Fruit fly (Drosophila melanogaster) whole organism, embryonic: ENCODE results near the gene MED14.

Experiments
- Antp ChIP-seq: fragments of 200-800 bp; sonication (Bioruptor generic); optimal IDR thresholded peaks from 3 replicates; lab custom pipeline; 2016; ENCODE audit warnings: missing biosample characterization, missing genetic modification characterization
- B-H2 ChIP-seq: fragments of 200-800 bp; sonication (Bioruptor generic); optimal IDR thresholded peaks from 2 replicates; lab custom pipeline; 2018; ENCODE audit warnings: missing biosample characterization, mild to moderate bottlenecking, missing genetic modification characterization
- CG10147 ChIP-seq: fragments of 200-800 bp; sonication (Bioruptor generic); optimal IDR thresholded peaks from 2 replicates; lab custom pipeline; 2019; ENCODE audit warnings: missing biosample characterization, mild to moderate bottlenecking, missing genetic modification characterization, moderate library complexity
- CG10209 ChIP-seq: fragments of 200-800 bp; sonication (Bioruptor generic); optimal IDR thresholded peaks from 3 replicates; lab custom pipeline; 2017; ENCODE audit warnings: missing biosample characterization, mild to moderate bottlenecking, missing genetic modification characterization, missing genetic modification reagents
- CG10462 ChIP-seq: fragments of 200-800 bp; sonication (Bioruptor generic); optimal IDR thresholded peaks from 2 replicates; lab custom pipeline; 2016; ENCODE audit warnings: missing biosample characterization, missing genetic modification characterization
- CG11093 ChIP-seq: fragments of 200-800 bp; sonication (Bioruptor generic); IDR thresholded peaks from 3 replicates; pipeline ENCODE4 v1.3.6; 2022; ENCODE audit warnings: missing biosample characterization, missing genetic modification characterization
- CG12219 ChIP-seq: fragments of 200-800 bp; sonication (Bioruptor generic); optimal IDR thresholded peaks from 3 replicates; lab custom pipeline; 2018; ENCODE audit warnings: missing biosample characterization, mild to moderate bottlenecking, missing genetic modification characterization
- CG13287 ChIP-seq: fragments of 200-800 bp; sonication (Bioruptor generic); IDR thresholded peaks from 2 replicates; pipeline ENCODE4 v1.3.6; 2022; ENCODE audit warnings: missing biosample characterization, missing genetic modification characterization; ENCODE audit not compliant: partially characterized antibody
- CG13624 ChIP-seq: fragments of 200-800 bp; sonication (Bioruptor generic); optimal IDR thresholded peaks from 2 replicates; lab custom pipeline; 2016; ENCODE audit warnings: missing biosample characterization, missing genetic modification characterization
- CG13894 ChIP-seq: fragments of 200-800 bp; sonication (Bioruptor generic); optimal IDR thresholded peaks from 3 replicates; lab custom pipeline; 2018; ENCODE audit warnings: missing biosample characterization, mild to moderate bottlenecking, missing genetic modification characterization, moderate library complexity
- CG14710 ChIP-seq: fragments of 200-800 bp; sonication (Bioruptor generic); optimal IDR thresholded peaks from 3 replicates; lab custom pipeline; 2019; ENCODE audit warnings: missing biosample characterization, mild to moderate bottlenecking, missing genetic modification characterization, moderate library complexity
- CG16815 ChIP-seq: fragments of 200-800 bp; sonication (Bioruptor generic); optimal IDR thresholded peaks from 3 replicates; lab custom pipeline; 2017; ENCODE audit warnings: missing biosample characterization, mild to moderate bottlenecking, missing genetic modification characterization
- CG2199 ChIP-seq: fragments of 200-800 bp; sonication (Bioruptor generic); IDR thresholded peaks from 3 replicates; pipeline ENCODE4 v1.3.6; 2022; ENCODE audit warnings: missing biosample characterization, missing genetic modification characterization
- CG2712 ChIP-seq: fragments of 200-800 bp; optimal IDR thresholded peaks from 3 replicates; lab custom pipeline; 2019; ENCODE audit warnings: missing biosample characterization, mild to moderate bottlenecking, missing genetic modification characterization, moderate library complexity
- CG2889 ChIP-seq: fragments of 200-800 bp; sonication (Bioruptor generic); IDR thresholded peaks from 3 replicates; pipeline ENCODE4 v1.3.6; 2022; ENCODE audit warnings: missing biosample characterization, missing genetic modification characterization
- CG31388 ChIP-seq: fragments of 200-800 bp; sonication (Bioruptor generic); optimal IDR thresholded peaks from 2 replicates; lab custom pipeline; 2016; ENCODE audit warnings: missing biosample characterization, missing genetic modification characterization
- CG6254 ChIP-seq: fragments of 200-800 bp; sonication (Bioruptor generic); optimal IDR thresholded peaks from 3 replicates; lab custom pipeline; 2017; ENCODE audit warnings: mild to moderate bottlenecking, missing biosample characterization, missing genetic modification reagents, missing genetic modification characterization
- CTCF ChIP-seq: fragments of 200-800 bp; sonication (Bioruptor generic); optimal IDR thresholded peaks from 2 replicates; lab custom pipeline; 2017; ENCODE audit warnings: missing biosample characterization, mild to moderate bottlenecking, missing genetic modification characterization, moderate library complexity
- Camta ChIP-seq: fragments of 200-800 bp; sonication (Bioruptor generic); optimal IDR thresholded peaks from 2 replicates; lab custom pipeline; 2016; ENCODE audit warnings: missing biosample characterization, missing genetic modification characterization
- Doc2 ChIP-seq: fragments of 200-800 bp; sonication (Bioruptor generic); IDR thresholded peaks from 2 replicates; pipeline ENCODE4 v1.3.6; 2022; ENCODE audit warnings: missing biosample characterization, missing genetic modification characterization
- Dref ChIP-seq: fragments of 200-800 bp; sonication (Bioruptor generic); IDR thresholded peaks from 2 replicates; pipeline ENCODE4 v1.3.6; 2022; ENCODE audit warnings: missing biosample characterization, missing genetic modification characterization
- E2f2 ChIP-seq: fragments of 200-800 bp; sonication (Bioruptor generic); IDR thresholded peaks from 2 replicates; pipeline ENCODE4 v1.3.6; 2022; ENCODE audit warnings: missing biosample characterization, missing genetic modification characterization
- HLH54F ChIP-seq: fragments of 200-800 bp; sonication (Bioruptor generic); optimal IDR thresholded peaks from 3 replicates; lab custom pipeline; 2016; ENCODE audit warnings: missing biosample characterization, missing genetic modification characterization
- HLHmδ ChIP-seq: fragments of 200-800 bp; sonication (Bioruptor generic); optimal IDR thresholded peaks from 2 replicates; lab custom pipeline; 2018; ENCODE audit warnings: missing biosample characterization, mild to moderate bottlenecking, missing genetic modification characterization, moderate library complexity
- MESR4 ChIP-seq: fragments of 200-800 bp; sonication (Bioruptor generic); optimal IDR thresholded peaks from 2 replicates; lab custom pipeline; 2018; ENCODE audit warnings: missing biosample characterization, mild to moderate bottlenecking, missing genetic modification characterization, moderate library complexity
- Mad ChIP-seq: fragments of 200-800 bp; sonication (Bioruptor generic); optimal IDR thresholded peaks from 2 replicates; lab custom pipeline; 2016; ENCODE audit warnings: missing biosample characterization, missing genetic modification characterization
- Myb ChIP-seq: fragments of 200-800 bp; sonication (Bioruptor generic); optimal IDR thresholded peaks from 2 replicates; lab custom pipeline; 2016; ENCODE audit warnings: missing biosample characterization, missing genetic modification characterization
- Scr ChIP-seq: fragments of 200-800 bp; sonication (Bioruptor generic); IDR thresholded peaks from 2 replicates; pipeline ENCODE4 v1.3.6; 2022; ENCODE audit warnings: missing biosample characterization, missing genetic modification characterization; ENCODE audit not compliant: partially characterized antibody
- Six4 ChIP-seq: fragments of 200-800 bp; sonication (Bioruptor generic); optimal IDR thresholded peaks from 2 replicates; lab custom pipeline; 2016; ENCODE audit warnings: missing biosample characterization, missing genetic modification characterization
- Sry-δ ChIP-seq: fragments of 200-800 bp; sonication (Bioruptor generic); optimal IDR thresholded peaks from 2 replicates; lab custom pipeline; 2016; ENCODE audit warnings: missing biosample characterization, missing genetic modification characterization
- abd-A ChIP-seq: fragments of 200-800 bp; sonication (Bioruptor generic); optimal IDR thresholded peaks from 3 replicates; lab custom pipeline; 2019; ENCODE audit warnings: missing biosample characterization, mild to moderate bottlenecking, missing genetic modification characterization, moderate library complexity
- aop ChIP-seq: fragments of 200-800 bp; sonication (Bioruptor generic); IDR thresholded peaks from 2 replicates; pipeline ENCODE4 v1.3.6; 2022; ENCODE audit warnings: missing biosample characterization, missing genetic modification characterization
- ato ChIP-seq: fragments of 200-800 bp; sonication (Bioruptor generic); IDR thresholded peaks from 2 replicates; pipeline ENCODE4 v1.3.6; 2022; ENCODE audit warnings: missing biosample characterization, missing genetic modification characterization; ENCODE audit not compliant: partially characterized antibody
- az2 ChIP-seq: fragments of 200-800 bp; sonication (Bioruptor generic); optimal IDR thresholded peaks from 3 replicates; lab custom pipeline; 2016; ENCODE audit warnings: missing biosample characterization, missing genetic modification characterization
- chn ChIP-seq: fragments of 200-800 bp; sonication (Bioruptor generic); optimal IDR thresholded peaks from 2 replicates; lab custom pipeline; 2016; ENCODE audit warnings: missing biosample characterization, missing genetic modification characterization
- gfzf ChIP-seq: fragments of 200-800 bp; sonication (Bioruptor generic); optimal IDR thresholded peaks from 2 replicates; lab custom pipeline; 2016; ENCODE audit warnings: missing biosample characterization, mild to moderate bottlenecking, missing genetic modification characterization, moderate library complexity
- grn ChIP-seq: fragments of 200-800 bp; sonication (Bioruptor generic); optimal IDR thresholded peaks from 3 replicates; lab custom pipeline; 2017; ENCODE audit warnings: missing biosample characterization, missing genetic modification characterization
- hbn ChIP-seq: fragments of 200-800 bp; sonication (Bioruptor generic); IDR thresholded peaks from 2 replicates; pipeline ENCODE4 v1.3.6; 2022; ENCODE audit warnings: missing biosample characterization, missing genetic modification characterization; ENCODE audit not compliant: partially characterized antibody
- hkb ChIP-seq, 2 experiments: fragments of 200-800 bp in 1 of 2; fragments of >200 bp in 1 of 2; sonication (Bioruptor generic) in 1 of 2; IDR thresholded peaks in 1 of 2; optimal IDR thresholded peaks in 1 of 2; 2 replicates each; pipeline versions ENCODE4 v1.3.6 to Lab custom; 2017 to 2022; ENCODE audit warnings: missing biosample characterization in 1 of 2, missing genetic modification characterization in 1 of 2
- mld ChIP-seq: fragments of 200-800 bp; sonication (Bioruptor generic); IDR thresholded peaks from 3 replicates; pipeline ENCODE4 v1.3.6; 2022; ENCODE audit warnings: missing biosample characterization, missing genetic modification characterization; ENCODE audit not compliant: partially characterized antibody
- pho ChIP-seq: fragments of 200-800 bp; sonication (Bioruptor generic); optimal IDR thresholded peaks from 2 replicates; lab custom pipeline; 2016; ENCODE audit warnings: missing biosample characterization, missing genetic modification characterization
- phol ChIP-seq: fragments of 200-800 bp; sonication (Bioruptor generic); optimal IDR thresholded peaks from 3 replicates; lab custom pipeline; 2018; ENCODE audit warnings: missing biosample characterization, mild to moderate bottlenecking, missing genetic modification characterization, moderate library complexity
- pita ChIP-seq: fragments of 200-800 bp; sonication (Bioruptor generic); optimal IDR thresholded peaks from 2 replicates; lab custom pipeline; 2017; ENCODE audit warnings: missing biosample characterization, mild to moderate bottlenecking, missing genetic modification characterization
- row ChIP-seq: fragments of 200-800 bp; sonication (Bioruptor generic); IDR thresholded peaks from 3 replicates; pipeline ENCODE4 v1.3.6; 2022; ENCODE audit warnings: missing biosample characterization, missing genetic modification characterization
- sens ChIP-seq: fragments of 200-800 bp; sonication (Bioruptor generic); peaks from one replicate; lab custom pipeline; 2016; ENCODE audit warnings: missing biosample characterization, missing genetic modification characterization
- seq ChIP-seq: fragments of 200-800 bp; sonication (Bioruptor generic); IDR thresholded peaks from 2 replicates; pipeline ENCODE4 v1.3.6; 2022; ENCODE audit warnings: missing biosample characterization, missing genetic modification characterization
- slbo ChIP-seq: fragments of 200-800 bp; sonication (Bioruptor generic); IDR thresholded peaks from 2 replicates; pipeline ENCODE4 v1.3.6; 2022; ENCODE audit warnings: missing biosample characterization, missing genetic modification characterization
- sr ChIP-seq: fragments of 200-800 bp; sonication (Bioruptor generic); IDR thresholded peaks from 3 replicates; pipeline ENCODE4 v1.3.6; 2022; ENCODE audit warnings: missing biosample characterization, missing genetic modification characterization
- tup ChIP-seq: fragments of 200-800 bp; sonication (Bioruptor generic); optimal IDR thresholded peaks from 2 replicates; lab custom pipeline; 2016; ENCODE audit warnings: missing biosample characterization, mild to moderate bottlenecking, missing genetic modification characterization, moderate library complexity
- unc-4 ChIP-seq: fragments of 200-800 bp; sonication (Bioruptor generic); IDR thresholded peaks from 2 replicates; pipeline ENCODE4 v1.3.6; 2022; ENCODE audit warnings: missing biosample characterization, missing genetic modification characterization; ENCODE audit not compliant: partially characterized antibody

Gene MED14

dm6 chr3L:604701-605100 is 11.7 kb downstream of the MED14 start (continued):
- no peak for TF ChIP-seq pho (GFP tag; lab: Kevin White, UChicago)
- TF ChIP-seq CG31388 (GFP tag; lab: Kevin White, UChicago), result no peak
- TF ChIP-seq aop (GFP tag; lab: Robert Waterston, UW), result no peak
- TF ChIP-seq Mad (GFP tag; lab: Kevin White, UChicago), result no peak
- no peak for TF ChIP-seq hkb (optimal IDR thresholded peaks at IDR 0.05; lab: Kevin White, UChicago)
- TF ChIP-seq hkb (GFP tag; IDR thresholded peaks at IDR 0.05; lab: Robert Waterston, UW), result no peak
- TF ChIP-seq grn (GFP tag; lab: Kevin White, UChicago), result no peak
- no peak for TF ChIP-seq MESR4 (GFP tag; lab: Kevin White, UChicago)
- peak; percentile 25 for TF ChIP-seq CG14710
- peak; percentile 10 for TF ChIP-seq phol
- TF ChIP-seq B-H2, result no peak
- TF ChIP-seq E2f2, result peak; percentile 90
- peak; percentile 10 for TF ChIP-seq CG2712 (tag; lab: Kevin White, UChicago)
- TF ChIP-seq CTCF (GFP tag; lab: Kevin White, UChicago), result peak; percentile 80
- TF ChIP-seq Camta (GFP tag; lab: Kevin White, UChicago), result no peak
- TF ChIP-seq HLH54F (GFP tag; lab: Kevin White, UChicago), result no peak
- TF ChIP-seq Dref (GFP tag; lab: Robert Waterston, UW), result peak; percentile 59
- TF ChIP-seq unc-4, result peak; percentile 68
- peak; percentile 65 for TF ChIP-seq pita (GFP tag; lab: Kevin White, UChicago)
- no peak for TF ChIP-seq CG10209
- TF ChIP-seq CG10462 (GFP tag; lab: Kevin White, UChicago), result no peak
- TF ChIP-seq gfzf (GFP tag; lab: Kevin White, UChicago), result peak; percentile 49
- no peak for TF ChIP-seq CG6254 (GFP tag; lab: Kevin White, UChicago)
- TF ChIP-seq Scr, result peak; percentile 58
- TF ChIP-seq seq (GFP tag; lab: Robert Waterston, UW), result no peak
- no peak for TF ChIP-seq az2 (GFP tag; lab: Kevin White, UChicago)
- TF ChIP-seq row (GFP tag; lab: Robert Waterston, UW), result peak; percentile 23; the same call in 1 of the 3 replicates
- no peak for TF ChIP-seq sr (GFP tag; lab: Robert Waterston, UW)
- TF ChIP-seq chn (GFP tag; lab: Kevin White, UChicago), result no peak
- no peak for TF ChIP-seq Six4 (GFP tag; lab: Kevin White, UChicago)
- no peak for TF ChIP-seq mld (GFP tag; lab: Robert Waterston, UW)
- TF ChIP-seq Myb, result no peak
- 0 out of 3 replicates have a peak, but pooled peaks have one; percentile 50 for TF ChIP-seq CG2199 (GFP tag; lab: Robert Waterston, UW)
- TF ChIP-seq CG13894, result peak; percentile 20
- no peak for TF ChIP-seq HLHmδ
- TF ChIP-seq hbn (GFP tag; lab: Robert Waterston, UW), result peak; percentile 43; the same call in 1 of the 2 replicates
- TF ChIP-seq CG12219 (GFP tag; lab: Kevin White, UChicago), result no peak
- no peak for TF ChIP-seq CG11093
- no peak for TF ChIP-seq Doc2 (GFP tag; lab: Robert Waterston, UW)
- no peak for TF ChIP-seq tup (GFP tag; lab: Kevin White, UChicago)
- peak; percentile 70 for TF ChIP-seq CG13287 (GFP tag; lab: Robert Waterston, UW)
- TF ChIP-seq CG13624 (GFP tag; lab: Kevin White, UChicago), result no peak
- TF ChIP-seq abd-A (tag; lab: Kevin White, UChicago), result peak; percentile 48
- 0 out of 2 replicates have a peak, but pooled peaks have one; percentile 40 for TF ChIP-seq ato (GFP tag; lab: Robert Waterston, UW)
- TF ChIP-seq Sry-δ (GFP tag; lab: Kevin White, UChicago), result peak; percentile 22
- TF ChIP-seq slbo, result no peak
- TF ChIP-seq CG10147 (GFP tag; lab: Kevin White, UChicago), result peak; percentile 22
- TF ChIP-seq CG16815, result no peak
- peak; percentile 18 for TF ChIP-seq sens
- TF ChIP-seq CG2889, result no peak
- TF ChIP-seq Antp (GFP tag; lab: Kevin White, UChicago), result no peak
